Worm (Caenorhabditis elegans) whole organism, early embryonic: ENCODE results near the gene srxa-13.

Experiments used
- B0310.2 ChIP-seq: sonication (generic microtip); optimal IDR thresholded peaks from 2 replicates; lab custom pipeline; 2016; ENCODE audit warnings: mild to moderate bottlenecking, missing genetic modification characterization, missing compliant biosample characterization
- F13C5.2 ChIP-seq: sonication (generic microtip); optimal IDR thresholded peaks from 2 replicates; lab custom pipeline; 2017; ENCODE audit warnings: mild to moderate bottlenecking, missing genetic modification characterization, inconsistent platforms, missing compliant biosample characterization
- aly-1 ChIP-seq: sonication (generic microtip); optimal IDR thresholded peaks from 2 replicates; lab custom pipeline; 2016; ENCODE audit warnings: missing genetic modification characterization, missing compliant biosample characterization
- ama-1 ChIP-seq: fragments of 150-350 bp; optimal IDR thresholded peaks from 2 replicates; lab custom pipeline; 2014
- ceh-13 ChIP-seq: fragments of 200-800 bp; sonication (Bioruptor generic); optimal IDR thresholded peaks from 2 replicates; lab custom pipeline; 2018; ENCODE audit warnings: mild to moderate bottlenecking, missing genetic modification characterization, missing compliant biosample characterization
- ceh-36 ChIP-seq: sonication (generic microtip); optimal IDR thresholded peaks from 2 replicates; lab custom pipeline; 2016; ENCODE audit warnings: missing genetic modification characterization, inconsistent platforms, missing compliant biosample characterization
- ets-7 ChIP-seq: sonication (generic microtip); optimal IDR thresholded peaks from 2 replicates; lab custom pipeline; 2016; ENCODE audit warnings: missing genotype, missing genetic modification characterization, missing compliant biosample characterization
- flt-1 ChIP-seq: fragments of 200-800 bp; sonication (Bioruptor generic); IDR thresholded peaks from 2 replicates; pipeline ENCODE4 v1.3.6; 2022; ENCODE audit warnings: missing genetic modification characterization, missing compliant biosample characterization
- hmbx-1 ChIP-seq: sonication (generic microtip); optimal IDR thresholded peaks from 2 replicates; lab custom pipeline; 2016; ENCODE audit warnings: mild to moderate bottlenecking, missing genetic modification characterization, missing compliant biosample characterization
- hmg-4 ChIP-seq: fragments of 200-800 bp; sonication (Bioruptor generic); optimal IDR thresholded peaks from 2 replicates; lab custom pipeline; 2018; ENCODE audit warnings: mild to moderate bottlenecking, missing genetic modification characterization, missing compliant biosample characterization
- hnd-1 ChIP-seq: sonication (generic microtip); optimal IDR thresholded peaks from 2 replicates; lab custom pipeline; 2016; ENCODE audit warnings: missing genetic modification characterization, missing compliant biosample characterization
- pes-1 ChIP-seq: fragments of 200-800 bp; sonication (Bioruptor generic); IDR thresholded peaks from 2 replicates; pipeline ENCODE4 v1.3.6; 2022; ENCODE audit warnings: missing genetic modification reagents, missing genetic modification characterization, missing compliant biosample characterization
- scrt-1 ChIP-seq: fragments of 200-800 bp; sonication (Bioruptor generic); IDR thresholded peaks from 2 replicates; pipeline ENCODE4 v1.3.6; 2022; ENCODE audit warnings: missing genetic modification characterization, missing compliant biosample characterization
- sea-1 ChIP-seq: fragments of 200-800 bp; sonication (Bioruptor generic); conservative IDR thresholded peaks from 2 replicates; pipeline ENCODE4 v1.3.6; 2022; ENCODE audit warnings: missing genetic modification characterization, missing compliant biosample characterization
- tbx-11 ChIP-seq: fragments of 200-800 bp; sonication (Bioruptor generic); IDR thresholded peaks from 2 replicates; pipeline ENCODE4 v1.3.6; 2022; ENCODE audit warnings: missing genetic modification characterization, missing compliant biosample characterization
- tbx-37 ChIP-seq: fragments of 200-800 bp; sonication (Bioruptor generic); conservative IDR thresholded peaks from 2 replicates; pipeline ENCODE4 v1.3.6; 2022; ENCODE audit warnings: missing genetic modification reagents, missing genetic modification characterization, missing compliant biosample characterization
- tra-4 ChIP-seq: sonication (generic microtip); optimal IDR thresholded peaks from 2 replicates; lab custom pipeline; 2017; ENCODE audit warnings: missing genetic modification characterization, missing compliant biosample characterization

srxa-13 gene

ce11 chrV:13892457-13893375 lies 36.9 kb upstream of the srxa-13 start, which contains the start of gene sptl-3:
sptl-3 (plus strand) TSS chrV:13893325.
- TF ChIP-seq ceh-36, result no peak

DNA sequence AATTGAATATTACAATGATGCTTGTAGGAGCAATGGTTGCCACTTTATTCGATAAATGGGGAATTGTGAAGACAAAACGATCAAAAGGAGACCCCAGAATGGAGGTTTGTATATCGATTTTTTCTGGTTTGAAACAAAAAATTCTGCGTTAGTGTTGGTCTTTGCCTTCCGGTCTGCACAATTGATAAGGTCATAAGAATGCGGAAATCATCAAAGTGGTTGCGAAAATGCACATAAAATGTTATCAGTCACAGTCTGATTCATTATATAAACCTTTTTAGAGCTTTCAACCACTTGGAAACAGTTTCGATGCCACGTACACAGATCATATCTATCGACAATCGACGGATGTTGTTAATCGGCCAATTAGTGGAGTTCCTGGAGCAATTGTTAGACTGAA lies 36.0 kb upstream of the srxa-13 start:
- TF ChIP-seq B0310.2 (tag; lab: Kevin White, UChicago), result no peak
- TF ChIP-seq hmbx-1 (tag; lab: Kevin White, UChicago), result no peak
- TF ChIP-seq sea-1 (GFP tag; lab: Robert Waterston, UW), result no peak
- no peak for TF ChIP-seq flt-1 (GFP tag; lab: Robert Waterston, UW)
- no peak for TF ChIP-seq hmg-4 (GFP tag; lab: Kevin White, UChicago)
- TF ChIP-seq tbx-11, result no peak

DNA sequence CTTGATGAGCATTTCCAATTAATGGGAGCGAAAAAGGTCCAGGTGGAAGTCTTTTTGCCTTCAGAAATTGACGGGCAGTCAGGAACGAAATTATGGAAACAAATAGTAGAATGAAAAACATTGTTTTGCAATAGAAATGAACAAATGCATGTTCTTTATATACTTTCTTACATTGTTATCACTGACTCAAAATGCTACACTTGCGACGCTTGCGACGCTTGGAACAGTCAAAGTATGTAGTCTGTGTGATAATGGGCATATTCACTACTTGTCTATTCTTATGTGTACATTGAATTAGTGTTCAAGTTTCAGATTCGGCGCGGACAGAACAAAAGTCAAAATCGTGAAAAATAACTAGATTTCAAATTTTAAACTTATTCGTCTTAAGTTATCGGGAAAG lies 31.2 kb upstream of the srxa-13 start, which contains the start of gene cyp-35C1:
TSS of gene cyp-35C1 (minus strand) at position 132 of the 400 bp plus-strand sequence.
- no peak for TF ChIP-seq ceh-13 (GFP tag; lab: Kevin White, UChicago)
- TF ChIP-seq hmg-4 (GFP tag; lab: Kevin White, UChicago), result no peak
- TF ChIP-seq aly-1 (tag; lab: Kevin White, UChicago), result no peak
- TF ChIP-seq sea-1 (GFP tag; lab: Robert Waterston, UW), result no peak
- TF ChIP-seq flt-1 (GFP tag; lab: Robert Waterston, UW), result no peak
- no peak for TF ChIP-seq hmbx-1 (tag; lab: Kevin White, UChicago)
- TF ChIP-seq B0310.2 (tag; lab: Kevin White, UChicago), result no peak
- TF ChIP-seq F13C5.2 (tag; lab: Kevin White, UChicago), result no peak
- no peak for TF ChIP-seq pes-1 (GFP tag; lab: Robert Waterston, UW)
- TF ChIP-seq ama-1, result no peak
- no peak for TF ChIP-seq tbx-11
- no peak for TF ChIP-seq scrt-1 (GFP tag; lab: Robert Waterston, UW)
- TF ChIP-seq hnd-1 (tag; lab: Kevin White, UChicago), result no peak
- no peak for TF ChIP-seq ceh-36
- no peak for TF ChIP-seq ets-7
- no peak for TF ChIP-seq tra-4 (tag; lab: Kevin White, UChicago)
- TF ChIP-seq tbx-37 (GFP tag; lab: Robert Waterston, UW), result no peak

DNA sequence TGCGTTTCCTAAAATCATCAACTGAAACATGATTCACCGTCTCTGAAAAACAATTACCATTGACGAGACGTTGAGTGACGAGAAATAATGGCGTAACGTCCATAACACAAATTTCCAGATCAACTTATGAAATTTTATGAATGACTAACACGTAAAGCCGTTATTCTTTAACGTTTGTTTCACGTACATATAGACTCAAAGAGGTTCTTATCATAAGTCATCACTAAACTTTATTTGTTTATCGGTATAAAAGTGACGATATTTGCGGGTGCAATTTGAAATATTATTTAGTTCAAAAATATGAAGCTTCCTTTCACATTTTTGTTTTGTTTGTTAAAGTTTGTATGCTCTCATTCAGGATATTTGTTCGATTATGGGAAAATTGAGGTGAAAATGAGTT lies 30.4 kb upstream of the srxa-13 start, which contains the start of gene oac-3:
TSS of gene oac-3 (plus strand) at position 301 of the 400 bp plus-strand sequence.
- no peak for TF ChIP-seq hnd-1 (tag; lab: Kevin White, UChicago)
- TF ChIP-seq scrt-1 (GFP tag; lab: Robert Waterston, UW), result no peak
- no peak for TF ChIP-seq sea-1 (GFP tag; lab: Robert Waterston, UW)
- no peak for TF ChIP-seq pes-1 (GFP tag; lab: Robert Waterston, UW)
- TF ChIP-seq B0310.2 (tag; lab: Kevin White, UChicago), result no peak

ce11 chrV:13902495-13902894 lies 27.1 kb upstream of the srxa-13 start, which contains the start of gene C06B3.1:
C06B3.1 (plus strand) TSS chrV:13902795.
- TF ChIP-seq hmbx-1 (tag; lab: Kevin White, UChicago) (no peak), F13C5.2 (tag; lab: Kevin White, UChicago) (no peak), hnd-1 (tag; lab: Kevin White, UChicago) (no peak), hmg-4 (GFP tag; lab: Kevin White, UChicago) (no peak), ama-1 (no peak), ceh-13 (GFP tag; lab: Kevin White, UChicago) (no peak), tbx-37 (GFP tag; lab: Robert Waterston, UW) (no peak), aly-1 (tag; lab: Kevin White, UChicago) (no peak), pes-1 (GFP tag; lab: Robert Waterston, UW) (no peak), tra-4 (tag; lab: Kevin White, UChicago) (no peak), flt-1 (GFP tag; lab: Robert Waterston, UW) (no peak), sea-1 (GFP tag; lab: Robert Waterston, UW) (no peak), scrt-1 (GFP tag; lab: Robert Waterston, UW) (no peak), tbx-11 (no peak), B0310.2 (tag; lab: Kevin White, UChicago) (no peak), ets-7 (no peak), ceh-36 (no peak)

DNA sequence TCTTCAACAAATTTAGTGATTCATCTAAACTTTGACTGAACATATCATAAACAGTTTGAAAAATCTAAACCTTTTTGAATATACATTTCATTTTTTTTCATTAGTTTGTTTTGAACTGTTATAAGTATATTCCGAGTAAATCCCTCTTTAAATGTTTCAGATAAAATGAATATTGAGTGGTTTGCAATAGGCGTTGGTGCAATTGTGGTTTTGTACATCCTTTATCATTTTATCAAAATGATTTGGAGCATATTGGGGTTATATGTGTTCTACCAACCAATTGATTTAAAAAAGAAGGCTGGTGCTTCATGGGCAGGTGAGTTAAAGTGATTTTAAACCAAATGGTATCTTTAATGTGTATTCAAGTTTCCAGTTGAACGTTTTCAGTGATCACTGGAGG lies 25.2 kb upstream of the srxa-13 start, which contains the start of gene stdh-3:
TSS of gene stdh-3 (plus strand) at position 166 of the 400 bp plus-strand sequence.
- TF ChIP-seq scrt-1 (GFP tag; lab: Robert Waterston, UW), result no peak
- no peak for TF ChIP-seq tbx-37 (GFP tag; lab: Robert Waterston, UW)
- no peak for TF ChIP-seq hnd-1 (tag; lab: Kevin White, UChicago)
- no peak for TF ChIP-seq ets-7
- TF ChIP-seq aly-1 (tag; lab: Kevin White, UChicago), result no peak
- TF ChIP-seq tra-4 (tag; lab: Kevin White, UChicago), result no peak
- no peak for TF ChIP-seq flt-1 (GFP tag; lab: Robert Waterston, UW)
- TF ChIP-seq ceh-36, result no peak
- no peak for TF ChIP-seq pes-1 (GFP tag; lab: Robert Waterston, UW)
- no peak for TF ChIP-seq tbx-11
- TF ChIP-seq hmg-4 (GFP tag; lab: Kevin White, UChicago), result no peak
- TF ChIP-seq sea-1 (GFP tag; lab: Robert Waterston, UW), result no peak
- TF ChIP-seq ceh-13 (GFP tag; lab: Kevin White, UChicago), result no peak
- no peak for TF ChIP-seq F13C5.2 (tag; lab: Kevin White, UChicago)
- no peak for TF ChIP-seq hmbx-1 (tag; lab: Kevin White, UChicago)

DNA sequence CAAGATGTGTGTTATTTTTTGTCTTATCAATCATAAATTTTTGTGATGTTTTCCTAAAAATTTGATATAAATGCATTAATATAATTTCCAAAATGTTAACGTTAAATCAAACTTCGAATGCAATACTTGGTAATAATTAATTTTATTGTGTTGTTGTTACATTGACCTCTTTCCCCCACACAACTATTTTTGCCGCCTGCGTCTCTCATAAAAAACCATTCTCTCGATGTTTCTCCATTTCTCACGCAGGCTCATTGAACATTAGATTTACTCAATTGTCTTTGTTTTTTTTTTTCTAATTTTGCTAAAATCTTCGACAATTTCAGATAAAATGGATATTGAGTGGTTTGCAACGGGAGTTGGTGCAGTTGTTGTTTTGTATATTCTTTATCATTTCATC lies 23.4 kb upstream of the srxa-13 start, which contains the start of gene stdh-1:
TSS of gene stdh-1 (plus strand) at position 327 of the 400 bp plus-strand sequence.
- TF ChIP-seq hmg-4 (GFP tag; lab: Kevin White, UChicago), result no peak
- no peak for TF ChIP-seq F13C5.2 (tag; lab: Kevin White, UChicago)
- TF ChIP-seq hmbx-1 (tag; lab: Kevin White, UChicago), result no peak
- TF ChIP-seq tbx-37 (GFP tag; lab: Robert Waterston, UW), result no peak
- TF ChIP-seq ceh-13 (GFP tag; lab: Kevin White, UChicago), result no peak
- TF ChIP-seq tbx-11, result no peak
- no peak for TF ChIP-seq B0310.2 (tag; lab: Kevin White, UChicago)
- no peak for TF ChIP-seq ama-1
- TF ChIP-seq hnd-1 (tag; lab: Kevin White, UChicago), result no peak
- no peak for TF ChIP-seq scrt-1 (GFP tag; lab: Robert Waterston, UW)
- TF ChIP-seq pes-1 (GFP tag; lab: Robert Waterston, UW), result no peak
- no peak for TF ChIP-seq ceh-36
- no peak for TF ChIP-seq sea-1 (GFP tag; lab: Robert Waterston, UW)
- no peak for TF ChIP-seq ets-7
- TF ChIP-seq tra-4 (tag; lab: Kevin White, UChicago), result no peak
- TF ChIP-seq flt-1 (GFP tag; lab: Robert Waterston, UW), result no peak
- TF ChIP-seq aly-1 (tag; lab: Kevin White, UChicago), result no peak
